Worm (Caenorhabditis elegans) whole organism, early embryonic: Measurements from ENCODE around the gene C34F6.12.
A peak's percentile ranks its signal among the peaks of the same experiment; 100 is the strongest.

ENCODE experiments used
- B0310.2 ChIP-seq: sonication (generic microtip); optimal IDR thresholded peaks from 2 replicates; lab custom pipeline; 2016; ENCODE audit warnings: mild to moderate bottlenecking, missing genetic modification characterization, missing compliant biosample characterization
- F13C5.2 ChIP-seq: sonication (generic microtip); optimal IDR thresholded peaks from 2 replicates; lab custom pipeline; 2017; ENCODE audit warnings: mild to moderate bottlenecking, missing genetic modification characterization, inconsistent platforms, missing compliant biosample characterization
- aly-1 ChIP-seq: sonication (generic microtip); optimal IDR thresholded peaks from 2 replicates; lab custom pipeline; 2016; ENCODE audit warnings: missing genetic modification characterization, missing compliant biosample characterization
- ama-1 ChIP-seq: fragments of 150-350 bp; optimal IDR thresholded peaks from 2 replicates; lab custom pipeline; 2014
- ceh-13 ChIP-seq: fragments of 200-800 bp; sonication (Bioruptor generic); optimal IDR thresholded peaks from 2 replicates; lab custom pipeline; 2018; ENCODE audit warnings: mild to moderate bottlenecking, missing genetic modification characterization, missing compliant biosample characterization
- ceh-36 ChIP-seq: sonication (generic microtip); optimal IDR thresholded peaks from 2 replicates; lab custom pipeline; 2016; ENCODE audit warnings: missing genetic modification characterization, inconsistent platforms, missing compliant biosample characterization
- ets-7 ChIP-seq: sonication (generic microtip); optimal IDR thresholded peaks from 2 replicates; lab custom pipeline; 2016; ENCODE audit warnings: missing genotype, missing genetic modification characterization, missing compliant biosample characterization
- flt-1 ChIP-seq: fragments of 200-800 bp; sonication (Bioruptor generic); IDR thresholded peaks from 2 replicates; pipeline ENCODE4 v1.3.6; 2022; ENCODE audit warnings: missing genetic modification characterization, missing compliant biosample characterization
- hmbx-1 ChIP-seq: sonication (generic microtip); optimal IDR thresholded peaks from 2 replicates; lab custom pipeline; 2016; ENCODE audit warnings: mild to moderate bottlenecking, missing genetic modification characterization, missing compliant biosample characterization
- hmg-4 ChIP-seq: fragments of 200-800 bp; sonication (Bioruptor generic); optimal IDR thresholded peaks from 2 replicates; lab custom pipeline; 2018; ENCODE audit warnings: mild to moderate bottlenecking, missing genetic modification characterization, missing compliant biosample characterization
- hnd-1 ChIP-seq: sonication (generic microtip); optimal IDR thresholded peaks from 2 replicates; lab custom pipeline; 2016; ENCODE audit warnings: missing genetic modification characterization, missing compliant biosample characterization
- pes-1 ChIP-seq: fragments of 200-800 bp; sonication (Bioruptor generic); IDR thresholded peaks from 2 replicates; pipeline ENCODE4 v1.3.6; 2022; ENCODE audit warnings: missing genetic modification reagents, missing genetic modification characterization, missing compliant biosample characterization
- scrt-1 ChIP-seq: fragments of 200-800 bp; sonication (Bioruptor generic); IDR thresholded peaks from 2 replicates; pipeline ENCODE4 v1.3.6; 2022; ENCODE audit warnings: missing genetic modification characterization, missing compliant biosample characterization
- sea-1 ChIP-seq: fragments of 200-800 bp; sonication (Bioruptor generic); conservative IDR thresholded peaks from 2 replicates; pipeline ENCODE4 v1.3.6; 2022; ENCODE audit warnings: missing genetic modification characterization, missing compliant biosample characterization
- tbx-11 ChIP-seq: fragments of 200-800 bp; sonication (Bioruptor generic); IDR thresholded peaks from 2 replicates; pipeline ENCODE4 v1.3.6; 2022; ENCODE audit warnings: missing genetic modification characterization, missing compliant biosample characterization
- tbx-37 ChIP-seq: fragments of 200-800 bp; sonication (Bioruptor generic); conservative IDR thresholded peaks from 2 replicates; pipeline ENCODE4 v1.3.6; 2022; ENCODE audit warnings: missing genetic modification reagents, missing genetic modification characterization, missing compliant biosample characterization
- tra-4 ChIP-seq: sonication (generic microtip); optimal IDR thresholded peaks from 2 replicates; lab custom pipeline; 2017; ENCODE audit warnings: missing genetic modification characterization, missing compliant biosample characterization

Gene C34F6.12

ce11 chrX:11240585-11241115, 14.2 kb upstream of the C34F6.12 start, which contains the start of gene C34F6.10:
Gene C34F6.10, minus strand, starts transcription at chrX:11240635.
- TF ChIP-seq hmg-4 (GFP tag; lab: Kevin White, UChicago) (no peak), scrt-1 (no peak), ama-1 (no peak), tra-4 (tag; lab: Kevin White, UChicago) (no peak), sea-1 (GFP tag; lab: Robert Waterston, UW) (no peak), pes-1 (GFP tag; lab: Robert Waterston, UW) (no peak)

DNA sequence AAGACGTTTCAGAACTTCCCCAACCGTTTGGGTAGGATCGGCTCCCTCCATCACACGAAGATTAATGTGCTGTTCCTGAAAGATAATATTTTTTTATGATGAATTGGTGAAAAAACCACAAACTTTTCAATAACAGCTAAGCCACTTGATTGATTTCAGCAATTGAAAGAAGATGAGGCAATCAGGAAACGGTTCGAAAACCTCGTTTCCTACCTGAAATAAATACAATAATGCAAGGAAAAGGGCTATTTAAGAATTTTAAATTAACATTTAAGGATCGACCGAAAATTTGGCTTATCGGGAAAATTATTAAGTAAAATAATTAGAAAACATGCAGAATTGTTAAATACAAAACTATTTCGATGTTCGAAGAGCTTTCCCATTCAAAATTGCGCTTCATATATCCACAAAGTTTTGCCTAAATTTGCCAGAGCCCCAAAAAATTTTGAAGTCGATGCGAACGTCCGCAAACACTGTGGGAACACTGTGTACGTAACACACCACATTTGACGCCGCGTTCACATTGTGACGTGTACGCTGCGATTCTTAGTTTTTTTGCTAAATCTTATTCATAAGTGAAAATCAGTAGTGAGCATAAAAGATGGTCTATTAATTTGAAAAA, 3.8 kb downstream of the C34F6.12 start, which contains the start of gene C34F6.9:
TSS of gene C34F6.9 (minus strand) at position 51 of the 622 bp plus-strand sequence.
- no peak for TF ChIP-seq ets-7 (tag; lab: Kevin White, UChicago)
- no peak for TF ChIP-seq aly-1 (tag; lab: Kevin White, UChicago)
- TF ChIP-seq hmg-4 (GFP tag; lab: Kevin White, UChicago) = no peak
- TF ChIP-seq hmbx-1 = no peak

DNA sequence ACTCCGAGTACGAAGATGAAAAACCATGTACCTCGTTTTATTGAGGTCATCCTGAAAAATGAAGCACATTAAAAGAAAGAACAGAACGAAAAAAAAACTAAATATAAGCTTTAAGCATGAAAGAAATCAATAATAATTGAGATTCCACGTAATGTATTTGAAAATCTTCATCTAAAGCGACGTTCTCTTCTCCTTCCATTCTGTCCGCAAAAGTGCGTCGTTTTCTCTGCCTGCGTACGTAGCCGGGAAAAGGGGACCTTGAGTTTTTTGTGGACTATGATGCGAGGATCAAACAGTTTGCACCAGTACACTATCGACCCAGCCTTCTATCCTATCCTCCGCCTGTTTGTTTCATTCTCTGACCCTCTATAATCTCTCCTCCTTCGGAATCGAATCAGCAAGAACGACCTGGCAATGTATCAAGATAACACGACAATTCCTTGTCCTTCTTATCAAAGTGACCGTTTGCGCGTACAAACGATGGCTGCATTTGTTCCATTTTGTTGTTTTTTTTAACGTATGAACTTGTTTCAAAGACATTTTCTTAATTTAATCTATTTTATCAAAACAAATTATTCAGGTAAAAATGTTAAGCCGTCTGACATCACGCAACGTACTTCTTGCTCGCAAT, 11.0 kb downstream of the C34F6.12 start, which contains the start of the genes C34F6.7 and idh-2:
TSS of gene C34F6.7 (minus strand) at position 51 of the 631 bp plus-strand sequence.
TSS of gene idh-2 (plus strand) at position 581 of the 631 bp plus-strand sequence.
- TF ChIP-seq B0310.2 (tag; lab: Kevin White, UChicago) (no peak), sea-1 (GFP tag; lab: Robert Waterston, UW) (0 out of 2 replicates have a peak, but pooled peaks have one; percentile 14), aly-1 (tag; lab: Kevin White, UChicago) (no peak), hmg-4 (GFP tag; lab: Kevin White, UChicago) (peak; percentile 46), pes-1 (GFP tag; lab: Robert Waterston, UW) (no peak)

- TF ChIP-seq ets-7 (tag; lab: Kevin White, UChicago) = no peak
- TF ChIP-seq F13C5.2 (tag; lab: Kevin White, UChicago) = no peak
- TF ChIP-seq ceh-36 (tag; lab: Kevin White, UChicago) = no peak
- no peak for TF ChIP-seq flt-1 (GFP tag; lab: Robert Waterston, UW)
- TF ChIP-seq hmg-4 (GFP tag; lab: Kevin White, UChicago) = no peak
- TF ChIP-seq ama-1 = no peak
- no peak for TF ChIP-seq tra-4 (tag; lab: Kevin White, UChicago)
- no peak for TF ChIP-seq scrt-1
- TF ChIP-seq tbx-11 = no peak
- no peak for TF ChIP-seq pes-1 (GFP tag; lab: Robert Waterston, UW)
- TF ChIP-seq ceh-13 (GFP tag; lab: Kevin White, UChicago) = no peak
- TF ChIP-seq hnd-1 (tag; lab: Kevin White, UChicago) = no peak
- no peak for TF ChIP-seq aly-1 (tag; lab: Kevin White, UChicago)
- TF ChIP-seq B0310.2 (tag; lab: Kevin White, UChicago) = no peak
Observed at ce11 chrX:11211360-11211759, 15.1 kb downstream of the C34F6.12 start.

ce11 chrX:11210417-11210816, 16.1 kb downstream of the C34F6.12 start:
- no peak for TF ChIP-seq tra-4 (tag; lab: Kevin White, UChicago)
- peak; percentile 63 for TF ChIP-seq hmg-4 (GFP tag; lab: Kevin White, UChicago)
- no peak for TF ChIP-seq ceh-13 (GFP tag; lab: Kevin White, UChicago)
- TF ChIP-seq F13C5.2 (tag; lab: Kevin White, UChicago) = no peak

ce11 chrX:11208788-11209187, 17.7 kb downstream of the C34F6.12 start, which contains the start of gene C34F6.5:
Gene C34F6.5, minus strand, starts transcription at chrX:11208888.
- TF ChIP-seq tra-4 (tag; lab: Kevin White, UChicago) (no peak), pes-1 (GFP tag; lab: Robert Waterston, UW) (no peak), flt-1 (GFP tag; lab: Robert Waterston, UW) (no peak), F13C5.2 (tag; lab: Kevin White, UChicago) (no peak), hmbx-1 (no peak), tbx-11 (no peak), tbx-37 (GFP tag; lab: Robert Waterston, UW) (no peak), ama-1 (no peak), sea-1 (GFP tag; lab: Robert Waterston, UW) (no peak), hmg-4 (GFP tag; lab: Kevin White, UChicago) (no peak)

ce11 chrX:11206953-11207352, 19.5 kb downstream of the C34F6.12 start, which contains the start of gene hst-2:
Gene hst-2, minus strand, starts transcription at chrX:11207155.
- TF ChIP-seq tbx-11 (no peak), pes-1 (GFP tag; lab: Robert Waterston, UW) (0 out of 2 replicates have a peak, but pooled peaks have one; percentile 20), ets-7 (tag; lab: Kevin White, UChicago) (peak; percentile 18), F13C5.2 (tag; lab: Kevin White, UChicago) (peak; percentile 60)

- TF ChIP-seq hnd-1 (tag; lab: Kevin White, UChicago) (no peak), ets-7 (tag; lab: Kevin White, UChicago) (no peak), aly-1 (tag; lab: Kevin White, UChicago) (no peak), tbx-11 (no peak), flt-1 (GFP tag; lab: Robert Waterston, UW) (no peak), scrt-1 (no peak), hmg-4 (GFP tag; lab: Kevin White, UChicago) (no peak), B0310.2 (tag; lab: Kevin White, UChicago) (no peak), tra-4 (tag; lab: Kevin White, UChicago) (no peak), hmbx-1 (no peak), tbx-37 (GFP tag; lab: Robert Waterston, UW) (no peak), ceh-13 (GFP tag; lab: Kevin White, UChicago) (no peak), pes-1 (GFP tag; lab: Robert Waterston, UW) (no peak), ceh-36 (tag; lab: Kevin White, UChicago) (no peak), sea-1 (GFP tag; lab: Robert Waterston, UW) (no peak), F13C5.2 (tag; lab: Kevin White, UChicago) (no peak), ama-1 (no peak)
Observed at ce11 chrX:11203773-11204172, 22.7 kb downstream of the C34F6.12 start, which contains the start of gene C34F6.11. Gene C34F6.11, minus strand, starts transcription at chrX:11203932.
